Worm (Caenorhabditis elegans): ENCODE data around the gene nlp-7.

The nlp-7 gene

ce11 chrX:8566521-8567032, 26.4 kb upstream of the nlp-7 start:
- TF ChIP-seq ceh-82 (tag; optimal IDR thresholded peaks at IDR 0.05) (no peak), unc-62 (GFP tag; optimal IDR thresholded peaks at IDR 0.05) (no peak), aly-2 (tag; optimal IDR thresholded peaks at IDR 0.05) (no peak), lin-39 (tag; optimal IDR thresholded peaks at IDR 0.05) (no peak), egl-27 (tag; optimal IDR thresholded peaks at IDR 0.05) (no peak), elt-3 (tag; optimal IDR thresholded peaks at IDR 0.05) (no peak), nfya-1 (tag; optimal IDR thresholded peaks at IDR 0.05; ENCODE audit: insufficient read depth) (no peak), mml-1 (tag; optimal IDR thresholded peaks at IDR 0.05) (no peak), fkh-2 (tag; optimal IDR thresholded peaks at IDR 0.05) (no peak), pha-4 (tag; optimal IDR thresholded peaks at IDR 0.05) (no peak), lin-15B (tag; optimal IDR thresholded peaks at IDR 0.05) (no peak)

- TF ChIP-seq pqm-1 (tag; optimal IDR thresholded peaks at IDR 0.05) (no peak), fos-1 (tag; optimal IDR thresholded peaks at IDR 0.05) (no peak), jun-1 (tag; optimal IDR thresholded peaks at IDR 0.05) (no peak), snpc-4 (tag; optimal IDR thresholded peaks at IDR 0.05) (no peak), egl-5 (tag; optimal IDR thresholded peaks at IDR 0.05) (no peak), fkh-2 (tag; optimal IDR thresholded peaks at IDR 0.05) (no peak), nhr-43 (tag; optimal IDR thresholded peaks at IDR 0.05; ENCODE audit: poor library complexity, severe bottlenecking) (no peak), nhr-76 (tag; optimal IDR thresholded peaks at IDR 0.05) (no peak), lsy-12 (tag; optimal IDR thresholded peaks at IDR 0.05) (no peak), ztf-4 (tag; optimal IDR thresholded peaks at IDR 0.05) (no peak), aly-2 (tag; optimal IDR thresholded peaks at IDR 0.05) (no peak), nhr-28 (tag; optimal IDR thresholded peaks at IDR 0.05) (no peak), elt-3 (tag; optimal IDR thresholded peaks at IDR 0.05) (peak in 1 of 3 experiments; percentile 6), unc-39 (tag; optimal IDR thresholded peaks at IDR 0.05) (no peak), ztf-11 (tag; optimal IDR thresholded peaks at IDR 0.05) (no peak), elt-2 (tag; optimal IDR thresholded peaks at IDR 0.05) (peak; percentile 96), ama-1 (optimal IDR thresholded peaks at IDR 0.05) (no peak), ceh-9 (tag; optimal IDR thresholded peaks at IDR 0.05) (no peak), unc-62 (GFP tag; optimal IDR thresholded peaks at IDR 0.05) (peak; percentile 18), lin-39 (tag; optimal IDR thresholded peaks at IDR 0.05) (no peak), eor-1 (tag; optimal IDR thresholded peaks at IDR 0.05) (no peak), pha-4 (tag; optimal IDR thresholded peaks at IDR 0.05) (no peak), skn-1 (tag; optimal IDR thresholded peaks at IDR 0.05) (no peak), tbx-2 (tag; optimal IDR thresholded peaks at IDR 0.05) (no peak), elt-1 (tag; optimal IDR thresholded peaks at IDR 0.05) (no peak)
These were observed 25.8 kb upstream of the nlp-7 start for ce11 chrX:8567166-8567565.

ce11 chrX:8567823-8568314, 25.1 kb upstream of the nlp-7 start:
- TF ChIP-seq ceh-16 (tag; optimal IDR thresholded peaks at IDR 0.05) (no peak), elt-2 (tag; optimal IDR thresholded peaks at IDR 0.05) (peak; percentile 38)

DNA sequence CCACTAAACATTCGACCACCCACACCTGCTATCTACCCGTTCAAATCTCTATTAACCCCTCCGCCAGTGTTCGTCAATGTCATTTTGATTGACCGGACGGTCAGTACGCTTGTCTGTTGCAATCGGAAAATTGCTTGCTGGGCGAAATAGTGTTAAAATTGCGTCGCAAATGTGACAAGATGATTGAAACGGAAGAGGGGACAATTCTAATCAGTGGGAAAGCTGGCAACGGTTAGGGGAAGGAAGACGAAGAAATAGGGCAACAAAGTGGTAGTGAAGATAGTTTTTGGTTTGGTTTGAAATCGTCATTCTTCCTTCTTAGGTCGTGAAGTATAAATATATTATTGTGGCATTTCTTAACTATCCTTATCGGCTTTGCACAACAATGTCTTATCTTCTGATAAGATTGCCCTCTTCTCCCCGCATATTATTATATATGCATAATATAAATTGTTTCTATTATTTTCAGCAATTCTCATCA, 24.5 kb upstream of the nlp-7 start:
- TF ChIP-seq nhr-25 (tag; optimal IDR thresholded peaks at IDR 0.05) (peak; percentile 28), jun-1 (tag; optimal IDR thresholded peaks at IDR 0.05) (peak; percentile 51), tbx-2 (tag; optimal IDR thresholded peaks at IDR 0.05) (no peak), ztf-11 (tag; optimal IDR thresholded peaks at IDR 0.05) (no peak), lin-39 (tag; optimal IDR thresholded peaks at IDR 0.05) (no peak), pha-4 (tag; optimal IDR thresholded peaks at IDR 0.05) (no peak), unc-62 (GFP tag; optimal IDR thresholded peaks at IDR 0.05) (peak; percentile 7), zag-1 (tag; optimal IDR thresholded peaks at IDR 0.05) (no peak), nhr-237 (tag; optimal IDR thresholded peaks at IDR 0.05) (no peak), egl-5 (tag; optimal IDR thresholded peaks at IDR 0.05) (no peak), pqm-1 (tag; optimal IDR thresholded peaks at IDR 0.05) (peak; percentile 31), nhr-23 (tag; optimal IDR thresholded peaks at IDR 0.05) (peak; percentile 48), elt-2 (tag; optimal IDR thresholded peaks at IDR 0.05) (peak; percentile 88)
